Worm (Caenorhabditis elegans): Measurements from ENCODE around the gene madf-9.

ce11 chrIV:3636528-3637129 is at the start of gene madf-9:
- TF ChIP-seq fos-1 (tag; optimal IDR thresholded peaks at IDR 0.05) (no peak), ztf-4 (tag; optimal IDR thresholded peaks at IDR 0.05) (no peak)
